Worm (Caenorhabditis elegans) whole organism, L4 larva: Measurements from ENCODE around the gene heri-1.

ENCODE experiments used
- F26F4.8 ChIP-seq: fragments of 200-800 bp; sonication (Bioruptor generic); conservative IDR thresholded peaks from 2 replicates; pipeline ENCODE4 v1.3.6; 2022; ENCODE audit warnings: missing genetic modification characterization, missing compliant biosample characterization
- ama-1 ChIP-seq: fragments of 150-350 bp; optimal IDR thresholded peaks from 2 replicates; lab custom pipeline; 2014; ENCODE audit warnings: inconsistent platforms, mixed read lengths
- fkh-10 ChIP-seq: fragments of 150-350 bp; optimal IDR thresholded peaks from 2 replicates; lab custom pipeline; 2014; ENCODE audit warnings: missing biosample characterization, missing genetic modification reagents, missing genetic modification characterization
- fos-1 ChIP-seq: fragments of 150-350 bp; optimal IDR thresholded peaks from 2 replicates; lab custom pipeline; 2014; ENCODE audit warnings: missing biosample characterization, missing genetic modification characterization
- unc-130 ChIP-seq: sonication (generic microtip); optimal IDR thresholded peaks from 2 replicates; lab custom pipeline; 2016; ENCODE audit warnings: missing genetic modification reagents, missing genetic modification characterization, missing compliant biosample characterization

DNA sequence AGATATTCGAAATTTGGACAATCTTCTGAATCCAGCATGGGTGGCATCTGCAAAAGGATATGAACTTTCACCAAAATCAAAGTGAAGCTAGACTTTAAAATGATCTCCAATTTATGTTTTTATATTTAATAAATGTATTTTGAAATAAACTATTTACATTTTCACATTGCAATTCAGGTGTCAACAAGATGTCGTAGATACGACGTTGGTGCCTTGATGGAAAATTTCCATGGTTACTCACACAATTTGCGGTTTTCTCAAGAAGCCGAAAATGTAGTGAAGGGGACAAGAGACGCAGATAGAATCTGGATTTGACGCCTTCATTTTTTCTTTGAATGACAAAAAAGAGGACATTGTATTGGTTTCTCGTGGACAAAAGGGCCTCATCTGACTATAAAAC lies 13.5 kb downstream of the heri-1 start, which contains the start of gene rgs-3:
- TF ChIP-seq fkh-10 (GFP tag; lab: Kevin White, UChicago) (no peak), fos-1 (tag; lab: Kevin White, UChicago) (no peak), ama-1 (lab: Kevin White, UChicago) (no peak), unc-130 (GFP tag; lab: Kevin White, UChicago) (no peak), F26F4.8 (GFP tag; lab: Robert Waterston, UW) (no peak)
